Fruit fly (Drosophila melanogaster): ENCODE measurements around the gene Taf12.

Gene Taf12

DNA sequence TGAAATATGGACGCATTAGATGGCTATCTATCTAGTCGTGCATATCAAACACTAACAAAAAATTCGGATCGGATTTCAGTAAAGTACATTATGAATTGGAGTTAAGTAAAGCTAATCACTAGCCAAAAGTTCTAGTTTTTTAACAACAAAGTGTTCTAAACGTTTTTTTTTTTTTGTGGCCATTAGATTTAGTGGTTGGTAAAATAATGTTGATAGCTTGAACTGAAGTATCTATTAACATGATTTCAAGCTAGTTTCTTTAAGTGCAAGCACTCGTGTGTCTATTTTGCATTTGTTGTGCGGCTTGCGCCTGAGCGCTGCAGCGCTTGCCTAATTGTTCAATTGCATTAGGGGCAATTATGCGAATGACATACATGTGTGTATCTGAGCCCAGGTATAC lies 16.9 kb downstream of the Taf12 start (continued):
- TF ChIP-seq Adf1 (GFP tag; IDR thresholded peaks at IDR 0.05), result no peak
- no peak for TF ChIP-seq CG9797 (GFP tag; optimal IDR thresholded peaks at IDR 0.05)
- TF ChIP-seq crol (GFP tag; IDR thresholded peaks at IDR 0.05), result no peak
- TF ChIP-seq Atf6 (GFP tag; IDR thresholded peaks at IDR 0.05), result no peak
- TF ChIP-seq CG5953 (GFP tag; IDR thresholded peaks at IDR 0.05), result 0 out of 2 replicates have a peak, but pooled peaks have one; percentile 51
- TF ChIP-seq her (GFP tag; optimal IDR thresholded peaks at IDR 0.05), result no peak
- no peak for TF ChIP-seq ac (GFP tag; optimal IDR thresholded peaks at IDR 0.05)
- no peak for TF ChIP-seq CG12391 (tag; optimal IDR thresholded peaks at IDR 0.05)
- no peak for TF ChIP-seq Hmx (GFP tag; optimal IDR thresholded peaks at IDR 0.05)
- no peak for TF ChIP-seq nau (GFP tag; optimal IDR thresholded peaks at IDR 0.05)
- no peak for TF ChIP-seq slou (GFP tag; optimal IDR thresholded peaks at IDR 0.05)
- TF ChIP-seq phol (tag; optimal IDR thresholded peaks at IDR 0.05), result peak; percentile 11
- no peak for TF ChIP-seq ab (GFP tag; optimal IDR thresholded peaks at IDR 0.05)
- no peak for TF ChIP-seq lola (GFP tag; optimal IDR thresholded peaks at IDR 0.05)
- TF ChIP-seq HHEX (GFP tag; optimal IDR thresholded peaks at IDR 0.05), result no peak
- TF ChIP-seq Gsc (GFP tag; IDR thresholded peaks at IDR 0.05), result no peak
- TF ChIP-seq CG17568 (GFP tag; optimal IDR thresholded peaks at IDR 0.05), result no peak
- no peak for TF ChIP-seq HmgD (GFP tag; optimal IDR thresholded peaks at IDR 0.05)
- TF ChIP-seq E2f1 (GFP tag; IDR thresholded peaks at IDR 0.05), result no peak
- TF ChIP-seq sd (tag; optimal IDR thresholded peaks at IDR 0.05), result no peak
- TF ChIP-seq CG9817 (tag; optimal IDR thresholded peaks at IDR 0.05), result no peak
- TF ChIP-seq fu2 (GFP tag; optimal IDR thresholded peaks at IDR 0.05), result no peak
- TF ChIP-seq NC2α (GFP tag; optimal IDR thresholded peaks at IDR 0.05), result no peak
- TF ChIP-seq cato (GFP tag; optimal IDR thresholded peaks at IDR 0.05; ENCODE audit: borderline replicate concordance), result no peak
- TF ChIP-seq CG10979 (tag; optimal IDR thresholded peaks at IDR 0.05), result peak; percentile 4
- TF ChIP-seq CG3163 (GFP tag; optimal IDR thresholded peaks at IDR 0.05), result no peak
- no peak for TF ChIP-seq ftz-f1 (GFP tag; optimal IDR thresholded peaks at IDR 0.05)
- TF ChIP-seq Doc3 (GFP tag; IDR thresholded peaks at IDR 0.05; ENCODE audit: partially characterized antibody), result no peak
- peak; percentile 16 for TF ChIP-seq ATbp (GFP tag; optimal IDR thresholded peaks at IDR 0.05)
- no peak for TF ChIP-seq br (optimal IDR thresholded peaks at IDR 0.05)
- no peak for TF ChIP-seq fru (optimal IDR thresholded peaks at IDR 0.05)
- TF ChIP-seq salm (tag; optimal IDR thresholded peaks at IDR 0.05), result no peak
- no peak for TF ChIP-seq pros (GFP tag; optimal IDR thresholded peaks at IDR 0.05)
- TF ChIP-seq mam (GFP tag; optimal IDR thresholded peaks at IDR 0.05), result no peak
- no peak for TF ChIP-seq Taf1 (GFP tag; IDR thresholded peaks at IDR 0.05)
- no peak for TF ChIP-seq da (GFP tag; optimal IDR thresholded peaks at IDR 0.05)
- TF ChIP-seq CG7839 (tag; optimal IDR thresholded peaks at IDR 0.05), result peak; percentile 6
- TF ChIP-seq gcm2 (GFP tag; optimal IDR thresholded peaks at IDR 0.05), result no peak
- TF ChIP-seq CG18476 (GFP tag; optimal IDR thresholded peaks at IDR 0.05), result no peak
- no peak for TF ChIP-seq ara (GFP tag; IDR thresholded peaks at IDR 0.05)
- no peak for TF ChIP-seq fd3F (GFP tag; optimal IDR thresholded peaks at IDR 0.05)
- TF ChIP-seq HLH54F (GFP tag; optimal IDR thresholded peaks at IDR 0.05), result no peak
- TF ChIP-seq exex (tag; optimal IDR thresholded peaks at IDR 0.05), result no peak
- TF ChIP-seq HmgZ (tag; optimal IDR thresholded peaks at IDR 0.05), result no peak
- TF ChIP-seq Bteb2 (GFP tag; optimal IDR thresholded peaks at IDR 0.05), result no peak
- TF ChIP-seq CG10959 (GFP tag; IDR thresholded peaks at IDR 0.05), result no peak
- no peak for TF ChIP-seq CG32532 (GFP tag; IDR thresholded peaks at IDR 0.05)
- TF ChIP-seq CG4730 (GFP tag; IDR thresholded peaks at IDR 0.05), result no peak
- no peak for TF ChIP-seq CG12104 (GFP tag; optimal IDR thresholded peaks at IDR 0.05)
- TF ChIP-seq twi (tag; optimal IDR thresholded peaks at IDR 0.05), result no peak
- no peak for TF ChIP-seq CG11093 (GFP tag; IDR thresholded peaks at IDR 0.05)
- no peak for TF ChIP-seq CG6813 (GFP tag; optimal IDR thresholded peaks at IDR 0.05)
- peak; percentile 27 for TF ChIP-seq Sox102F (GFP tag; optimal IDR thresholded peaks at IDR 0.05)

All from whole organism, embryonic.